Worm (Caenorhabditis elegans) whole organism, L1 larva: ENCODE results near the gene C01B10.11.

Source experiments
- ama-1 ChIP-seq: fragments of 150-350 bp; optimal IDR thresholded peaks from 2 replicates; lab custom pipeline; 2014
- dpl-1 ChIP-seq, 3 experiments: fragments of 150-350 bp in 2 of 3; sonication (generic microtip) in 1 of 3; optimal IDR thresholded peaks; 2 replicates each; lab custom pipeline; 2014 to 2017; ENCODE audit warnings: missing biosample characterization in 3 of 3, missing genetic modification characterization in 3 of 3, missing genetic modification reagents in 3 of 3
- dsc-1 ChIP-seq: sonication (generic microtip); optimal IDR thresholded peaks from 2 replicates; lab custom pipeline; 2016; ENCODE audit warnings: mild to moderate bottlenecking, missing genetic modification characterization, missing compliant biosample characterization
- elt-2 ChIP-seq: sonication (generic microtip); optimal IDR thresholded peaks from 2 replicates; lab custom pipeline; 2016; ENCODE audit warnings: missing genetic modification characterization, mild to moderate bottlenecking, inconsistent platforms, missing compliant biosample characterization, missing genetic modification reagents
- fkh-4 ChIP-seq: sonication (generic microtip); optimal IDR thresholded peaks from 2 replicates; lab custom pipeline; 2016; ENCODE audit warnings: missing compliant biosample characterization, missing genetic modification characterization, borderline replicate concordance
- lin-13 ChIP-seq: fragments of 150-350 bp; optimal IDR thresholded peaks from 2 replicates; lab custom pipeline; 2014; ENCODE audit warnings: missing biosample characterization, missing genetic modification reagents, missing genetic modification characterization
- lin-35 ChIP-seq, 2 experiments: fragments of 150-350 bp; optimal IDR thresholded peaks; 2 replicates each; lab custom pipeline; 2014; ENCODE audit warnings: missing biosample characterization in 2 of 2, missing genetic modification characterization in 2 of 2, missing genetic modification reagents in 2 of 2
- lsy-2 ChIP-seq, 2 experiments: fragments of 150-350 bp; optimal IDR thresholded peaks; 2 replicates each; lab custom pipeline; 2014; ENCODE audit warnings: missing biosample characterization in 2 of 2, missing genetic modification characterization in 2 of 2
- nhr-11 ChIP-seq: fragments of 150-350 bp; optimal IDR thresholded peaks from 2 replicates; lab custom pipeline; 2014; ENCODE audit warnings: missing biosample characterization, missing genetic modification characterization
- nhr-77 ChIP-seq: fragments of 150-350 bp; optimal IDR thresholded peaks from 2 replicates; lab custom pipeline; 2014; ENCODE audit warnings: missing biosample characterization, missing genetic modification characterization
- snpc-4 ChIP-seq: fragments of 150-350 bp; optimal IDR thresholded peaks from 2 replicates; lab custom pipeline; 2014; ENCODE audit warnings: missing biosample characterization, missing genetic modification characterization
- unc-86 ChIP-seq: sonication (generic microtip); optimal IDR thresholded peaks from 2 replicates; lab custom pipeline; 2016; ENCODE audit warnings: missing genetic modification characterization, missing compliant biosample characterization
- ztf-4 ChIP-seq: fragments of 150-350 bp; optimal IDR thresholded peaks from 2 replicates; lab custom pipeline; 2014; ENCODE audit warnings: missing biosample characterization, missing genetic modification characterization

DNA sequence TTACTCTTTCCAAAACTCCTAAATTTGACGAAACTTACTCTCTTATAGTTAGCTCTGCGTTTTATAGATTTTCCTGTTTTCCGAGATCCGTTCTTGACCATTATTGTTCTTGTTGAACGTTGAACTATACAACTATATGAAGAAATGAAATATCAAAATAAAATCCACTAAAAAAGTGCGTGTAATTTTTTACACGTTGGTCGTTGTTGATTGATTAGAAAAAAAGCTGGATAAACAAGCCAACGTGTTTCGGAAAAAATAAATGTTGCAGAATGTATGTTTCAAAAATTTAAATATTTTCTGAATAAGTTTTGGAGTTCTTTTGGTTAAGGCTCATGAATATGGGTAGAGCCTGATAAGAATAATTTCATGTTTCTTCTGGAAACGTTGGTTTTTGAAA lies 10.1 kb downstream of the C01B10.11 start, which contains the start of gene Y73B6A.1:
- no peak for TF ChIP-seq ama-1
- TF ChIP-seq dsc-1 (tag; lab: Kevin White, UChicago): no peak
- TF ChIP-seq lsy-2 (tag; optimal IDR thresholded peaks at IDR 0.05; lab: Kevin White, UChicago): no peak
- no peak for TF ChIP-seq nhr-11 (tag; lab: Kevin White, UChicago)
- no peak for TF ChIP-seq fkh-4
- no peak for TF ChIP-seq lin-35 (GFP tag; optimal IDR thresholded peaks at IDR 0.05; lab: Kevin White, UChicago)
- TF ChIP-seq lin-13 (GFP tag; lab: Kevin White, UChicago): no peak
- no peak for TF ChIP-seq dpl-1 (GFP tag; optimal IDR thresholded peaks at IDR 0.05; lab: Kevin White, UChicago)
- TF ChIP-seq nhr-77 (tag; lab: Kevin White, UChicago): no peak
- TF ChIP-seq unc-86: no peak
- no peak for TF ChIP-seq ztf-4 (tag; lab: Kevin White, UChicago)
- no peak for TF ChIP-seq snpc-4 (tag; lab: Kevin White, UChicago)
- TF ChIP-seq elt-2 (tag; lab: Kevin White, UChicago): no peak
